Worm (Caenorhabditis elegans) whole organism, L4 larva: Measurements from ENCODE around the gene C49F8.15.
A peak's percentile ranks its signal among the peaks of the same experiment; 100 is the strongest.

Source experiments
- D1046.2 ChIP-seq: fragments of 200-800 bp; sonication (Bioruptor generic); IDR thresholded peaks from 2 replicates; pipeline ENCODE4 v1.3.6; 2022; ENCODE audit warnings: missing genetic modification characterization, missing compliant biosample characterization
- F37D6.2 ChIP-seq: sonication (generic microtip); optimal IDR thresholded peaks from 2 replicates; lab custom pipeline; 2016; ENCODE audit warnings: mild to moderate bottlenecking, missing genetic modification characterization, missing compliant biosample characterization
- F49E8.2 ChIP-seq: sonication (generic microtip); optimal IDR thresholded peaks from 2 replicates; lab custom pipeline; 2016; ENCODE audit warnings: missing compliant biosample characterization, mild to moderate bottlenecking, missing genetic modification characterization, borderline replicate concordance
- R02D3.7 ChIP-seq: fragments of 150-350 bp; sonication (generic microtip); optimal IDR thresholded peaks from 3 replicates; lab custom pipeline; 2014; ENCODE audit warnings: missing biosample characterization, missing genetic modification characterization
- Y105C5A.15 ChIP-seq: fragments of 200-800 bp; sonication (Bioruptor generic); IDR thresholded peaks from 2 replicates; pipeline ENCODE4 v1.3.6; 2022; ENCODE audit warnings: missing genetic modification characterization, missing compliant biosample characterization
- Y75B8A.6 ChIP-seq: fragments of 200-800 bp; sonication (Bioruptor generic); IDR thresholded peaks from 2 replicates; pipeline ENCODE4 v1.3.6; 2022; ENCODE audit warnings: missing genetic modification reagents, missing genetic modification characterization, missing compliant biosample characterization
- ZK337.2 ChIP-seq: fragments of 200-800 bp; sonication (Bioruptor generic); IDR thresholded peaks from 2 replicates; pipeline ENCODE4 v1.3.6; 2022; ENCODE audit warnings: missing genetic modification reagents, missing genetic modification characterization, missing compliant biosample characterization
- ZK546.5 ChIP-seq, 2 experiments: sonication (generic microtip); optimal IDR thresholded peaks; 2 replicates each; lab custom pipeline; 2017; ENCODE audit warnings: missing biosample characterization in 2 of 2, missing genetic modification characterization in 2 of 2
- aha-1 ChIP-seq: fragments of 150-350 bp; peaks from one replicate; lab custom pipeline; 2014; ENCODE audit warnings: missing biosample characterization, missing genetic modification characterization
- aly-2 ChIP-seq: sonication (generic microtip); optimal IDR thresholded peaks from 2 replicates; lab custom pipeline; 2018; ENCODE audit warnings: missing biosample characterization, missing genetic modification characterization
- ama-1 ChIP-seq: fragments of 150-350 bp; optimal IDR thresholded peaks from 2 replicates; lab custom pipeline; 2014; ENCODE audit warnings: inconsistent platforms, mixed read lengths
- ceh-20 ChIP-seq: fragments of 200-800 bp; sonication (Bioruptor generic); IDR thresholded peaks from 2 replicates; pipeline ENCODE4 v1.3.6; 2022; ENCODE audit warnings: missing genetic modification reagents, missing genetic modification characterization, missing compliant biosample characterization
- ceh-32 ChIP-seq: sonication (generic microtip); optimal IDR thresholded peaks from 2 replicates; lab custom pipeline; 2016; ENCODE audit warnings: mild to moderate bottlenecking, missing genetic modification characterization, missing compliant biosample characterization; ENCODE audit not compliant: poor library complexity
- ceh-44 ChIP-seq: fragments of 200-800 bp; sonication (Bioruptor generic); IDR thresholded peaks from 2 replicates; pipeline ENCODE4 v1.3.6; 2022; ENCODE audit warnings: missing genetic modification reagents, missing genetic modification characterization, missing compliant biosample characterization
- ceh-62 ChIP-seq: sonication (generic microtip); optimal IDR thresholded peaks from 2 replicates; lab custom pipeline; 2017; ENCODE audit warnings: missing biosample characterization, missing genetic modification characterization
- ceh-82 ChIP-seq: sonication (generic microtip); optimal IDR thresholded peaks from 2 replicates; lab custom pipeline; 2017; ENCODE audit warnings: missing biosample characterization, missing genetic modification characterization
- daf-12 ChIP-seq: fragments of 150-350 bp; optimal IDR thresholded peaks from 2 replicates; lab custom pipeline; 2014; ENCODE audit warnings: missing biosample characterization, missing genetic modification reagents, missing genetic modification characterization
- daf-16 ChIP-seq, 3 experiments: sonication (generic microtip); optimal IDR thresholded peaks; 2 replicates each; lab custom pipeline; 2016 to 2017; ENCODE audit warnings: missing genetic modification characterization in 3 of 3, missing genetic modification reagents in 3 of 3, mild to moderate bottlenecking in 2 of 3, missing compliant biosample characterization in 2 of 3, missing biosample characterization in 1 of 3, moderate library complexity in 1 of 3
- dmd-8 ChIP-seq: fragments of 200-800 bp; sonication (Bioruptor generic); IDR thresholded peaks from 2 replicates; pipeline ENCODE4 v1.3.6; 2022; ENCODE audit warnings: missing genetic modification characterization, missing compliant biosample characterization
- dmd-9 ChIP-seq: fragments of 200-800 bp; sonication (Bioruptor generic); IDR thresholded peaks from 2 replicates; pipeline ENCODE4 v1.3.6; 2022; ENCODE audit warnings: missing genetic modification reagents, missing genetic modification characterization, missing compliant biosample characterization
- duxl-1 ChIP-seq: sonication (generic microtip); optimal IDR thresholded peaks from 2 replicates; lab custom pipeline; 2016; ENCODE audit warnings: mild to moderate bottlenecking, missing genetic modification characterization, moderate library complexity, missing compliant biosample characterization; ENCODE audit not compliant: poor library complexity
- egl-27 ChIP-seq: sonication (generic microtip); optimal IDR thresholded peaks from 3 replicates; lab custom pipeline; 2017; ENCODE audit warnings: missing biosample characterization, missing genetic modification reagents, missing genetic modification characterization
- fkh-10 ChIP-seq: fragments of 150-350 bp; optimal IDR thresholded peaks from 2 replicates; lab custom pipeline; 2014; ENCODE audit warnings: missing biosample characterization, missing genetic modification reagents, missing genetic modification characterization
- fos-1 ChIP-seq: fragments of 150-350 bp; optimal IDR thresholded peaks from 2 replicates; lab custom pipeline; 2014; ENCODE audit warnings: missing biosample characterization, missing genetic modification characterization
- gei-8 ChIP-seq: fragments of 200-800 bp; sonication (Bioruptor generic); optimal IDR thresholded peaks from 2 replicates; lab custom pipeline; 2018; ENCODE audit warnings: mild to moderate bottlenecking, missing genetic modification characterization, missing compliant biosample characterization
- hmg-1.1 ChIP-seq: fragments of 200-800 bp; sonication (Bioruptor generic); IDR thresholded peaks from 2 replicates; pipeline ENCODE4 v1.3.6; 2022; ENCODE audit warnings: missing genetic modification reagents, missing genetic modification characterization, missing compliant biosample characterization
- jun-1 ChIP-seq: fragments of 150-350 bp; optimal IDR thresholded peaks from 2 replicates; lab custom pipeline; 2014; ENCODE audit warnings: missing biosample characterization, missing genetic modification reagents, missing genetic modification characterization
- lim-7 ChIP-seq: fragments of 200-800 bp; sonication (Bioruptor generic); IDR thresholded peaks from 2 replicates; pipeline ENCODE4 v1.3.6; 2022; ENCODE audit warnings: missing genetic modification characterization, missing compliant biosample characterization
- lin-1 ChIP-seq: fragments of 200-800 bp; sonication (Bioruptor generic); IDR thresholded peaks from 2 replicates; pipeline ENCODE4 v1.3.6; 2022; ENCODE audit warnings: missing genetic modification reagents, missing genetic modification characterization, missing compliant biosample characterization
- lin-13 ChIP-seq: fragments of 150-350 bp; optimal IDR thresholded peaks from 2 replicates; lab custom pipeline; 2014; ENCODE audit warnings: missing biosample characterization, missing genetic modification reagents, missing genetic modification characterization
- lin-38 ChIP-seq: fragments of 200-800 bp; sonication (Bioruptor generic); IDR thresholded peaks from 2 replicates; pipeline ENCODE4 v1.3.6; 2022; ENCODE audit warnings: missing genetic modification reagents, missing genetic modification characterization, missing compliant biosample characterization
- madf-5 ChIP-seq, 2 experiments: fragments of 200-800 bp; sonication (Bioruptor generic); IDR thresholded peaks; 2 replicates each; pipeline ENCODE4 v1.3.6; 2022; ENCODE audit warnings: missing compliant biosample characterization in 2 of 2, missing genetic modification characterization in 2 of 2
- mxl-2 ChIP-seq: fragments of 200-800 bp; sonication (Bioruptor generic); conservative IDR thresholded peaks from 2 replicates; pipeline ENCODE4 v1.3.6; 2022; ENCODE audit warnings: missing genetic modification reagents, missing genetic modification characterization, missing compliant biosample characterization
- mxl-3 ChIP-seq: fragments of 200-800 bp; sonication (Bioruptor generic); optimal IDR thresholded peaks from 2 replicates; lab custom pipeline; 2018; ENCODE audit warnings: mild to moderate bottlenecking, missing genetic modification characterization, missing compliant biosample characterization
- nhr-10 ChIP-seq: fragments of 150-350 bp; optimal IDR thresholded peaks from 2 replicates; lab custom pipeline; 2014; ENCODE audit warnings: missing biosample characterization, missing genetic modification characterization
- nhr-102 ChIP-seq: sonication (generic microtip); optimal IDR thresholded peaks from 2 replicates; lab custom pipeline; 2016; ENCODE audit warnings: mild to moderate bottlenecking, missing genetic modification characterization, moderate library complexity, missing compliant biosample characterization
- nhr-11 ChIP-seq: fragments of 150-350 bp; optimal IDR thresholded peaks from 2 replicates; lab custom pipeline; 2014; ENCODE audit warnings: missing biosample characterization, missing genetic modification characterization
- nhr-111 ChIP-seq: fragments of 200-800 bp; sonication (Bioruptor generic); optimal IDR thresholded peaks from 2 replicates; lab custom pipeline; 2018; ENCODE audit warnings: mild to moderate bottlenecking, missing genetic modification characterization, missing compliant biosample characterization
- nhr-237 ChIP-seq: sonication (generic microtip); optimal IDR thresholded peaks from 2 replicates; lab custom pipeline; 2017; ENCODE audit warnings: missing biosample characterization, missing genetic modification characterization
- nhr-41 ChIP-seq: fragments of 200-800 bp; sonication (Bioruptor generic); IDR thresholded peaks from 2 replicates; pipeline ENCODE4 v1.3.6; 2022; ENCODE audit warnings: missing genetic modification reagents, missing genetic modification characterization, missing compliant biosample characterization
- nhr-6 ChIP-seq: fragments of 150-350 bp; optimal IDR thresholded peaks from 2 replicates; lab custom pipeline; 2014; ENCODE audit warnings: missing biosample characterization, missing genetic modification characterization
- nhr-76 ChIP-seq: fragments of 150-350 bp; optimal IDR thresholded peaks from 2 replicates; lab custom pipeline; 2014; ENCODE audit warnings: missing biosample characterization, missing genetic modification characterization
- nhr-77 ChIP-seq: fragments of 150-350 bp; optimal IDR thresholded peaks from 2 replicates; lab custom pipeline; 2014; ENCODE audit warnings: missing biosample characterization, missing genetic modification characterization
- php-3 ChIP-seq: fragments of 200-800 bp; sonication (Bioruptor generic); IDR thresholded peaks from 2 replicates; pipeline ENCODE4 v1.3.6; 2022; ENCODE audit warnings: missing genetic modification reagents, missing genetic modification characterization, missing compliant biosample characterization
- rbr-2 ChIP-seq: sonication (generic microtip); optimal IDR thresholded peaks from 2 replicates; lab custom pipeline; 2016; ENCODE audit warnings: missing genotype, missing genetic modification characterization, missing compliant biosample characterization
- sdz-12 ChIP-seq: fragments of 200-800 bp; sonication (Bioruptor generic); optimal IDR thresholded peaks from 2 replicates; lab custom pipeline; 2018; ENCODE audit warnings: mild to moderate bottlenecking, missing genetic modification characterization, missing compliant biosample characterization
- skn-1 ChIP-seq: fragments of 150-350 bp; optimal IDR thresholded peaks from 2 replicates; lab custom pipeline; 2014; ENCODE audit warnings: missing biosample characterization, missing genetic modification characterization
- spr-1 ChIP-seq: sonication (generic microtip); optimal IDR thresholded peaks from 2 replicates; lab custom pipeline; 2016; ENCODE audit warnings: mild to moderate bottlenecking, missing genetic modification characterization, missing compliant biosample characterization
- tag-97 ChIP-seq: fragments of 200-800 bp; sonication (Bioruptor generic); IDR thresholded peaks from 2 replicates; pipeline ENCODE4 v1.3.6; 2022; ENCODE audit warnings: missing genetic modification characterization, missing compliant biosample characterization
- tra-1 ChIP-seq: fragments of 200-800 bp; sonication (Bioruptor generic); IDR thresholded peaks from 2 replicates; pipeline ENCODE4 v1.3.6; 2022; ENCODE audit warnings: missing genetic modification reagents, missing genetic modification characterization, missing compliant biosample characterization
- unc-130 ChIP-seq: sonication (generic microtip); optimal IDR thresholded peaks from 2 replicates; lab custom pipeline; 2016; ENCODE audit warnings: missing genetic modification reagents, missing genetic modification characterization, missing compliant biosample characterization

Gene C49F8.15

ce11 chrX:13354672-13355407, 7.5 kb downstream of the C49F8.15 start (continued):
- TF ChIP-seq nhr-111 = no peak
- TF ChIP-seq sdz-12 (GFP tag; lab: Kevin White, UChicago) = no peak
- TF ChIP-seq duxl-1 (tag; lab: Kevin White, UChicago) = no peak
- no peak for TF ChIP-seq Y75B8A.6 (GFP tag; lab: Robert Waterston, UW)
- TF ChIP-seq lin-13 = no peak
- no peak for TF ChIP-seq rbr-2 (tag; lab: Kevin White, UChicago)
- TF ChIP-seq daf-12 = no peak
- TF ChIP-seq ceh-32 (tag; lab: Kevin White, UChicago) = no peak
- TF ChIP-seq ceh-44 (GFP tag; lab: Robert Waterston, UW) = no peak
- TF ChIP-seq mxl-3 (GFP tag; lab: Kevin White, UChicago) = peak; percentile 100
- no peak for TF ChIP-seq php-3 (GFP tag; lab: Robert Waterston, UW)
- TF ChIP-seq tag-97 (GFP tag; lab: Robert Waterston, UW) = no peak
- TF ChIP-seq fkh-10 (GFP tag; lab: Kevin White, UChicago) = no peak
- no peak for TF ChIP-seq F37D6.2
- TF ChIP-seq spr-1 (tag; lab: Kevin White, UChicago) = no peak
- peak; percentile 90 for TF ChIP-seq nhr-11 (tag; lab: Kevin White, UChicago)
- no peak for TF ChIP-seq egl-27 (tag; lab: Kevin White, UChicago)
- TF ChIP-seq ZK337.2 (GFP tag; lab: Robert Waterston, UW) = no peak
- peak; percentile 74 for TF ChIP-seq gei-8
- no peak for TF ChIP-seq fos-1 (tag; lab: Kevin White, UChicago)
- no peak for TF ChIP-seq aly-2
- no peak for TF ChIP-seq ceh-82 (tag; lab: Kevin White, UChicago)
- TF ChIP-seq nhr-6 = no peak
- no peak for TF ChIP-seq nhr-237 (tag; lab: Kevin White, UChicago)
- no peak for TF ChIP-seq nhr-76
- no peak for TF ChIP-seq R02D3.7
- TF ChIP-seq D1046.2 = no peak
- peak in 1 of 2 experiments; percentile 21 for TF ChIP-seq daf-16 (GFP tag; optimal IDR thresholded peaks at IDR 0.05; lab: Kevin White, UChicago)
- peak; percentile 61 for TF ChIP-seq daf-16 (tag; optimal IDR thresholded peaks at IDR 0.05; lab: Kevin White, UChicago)
- TF ChIP-seq ama-1 = peak; percentile 26
- no peak for TF ChIP-seq hmg-1.1 (GFP tag; lab: Robert Waterston, UW)
- no peak for TF ChIP-seq jun-1 (tag; lab: Kevin White, UChicago)
- no peak for TF ChIP-seq madf-5 (GFP tag; IDR thresholded peaks at IDR 0.05; lab: Robert Waterston, UW)
- TF ChIP-seq mxl-2 = peak; percentile 62; the same call in 1 of the 2 replicates
- no peak for TF ChIP-seq ZK546.5 (tag; optimal IDR thresholded peaks at IDR 0.05; lab: Kevin White, UChicago)
- no peak for TF ChIP-seq F49E8.2
- TF ChIP-seq unc-130 (GFP tag; lab: Kevin White, UChicago) = no peak
- no peak for TF ChIP-seq skn-1 (tag; lab: Kevin White, UChicago)
- no peak for TF ChIP-seq ceh-20 (GFP tag; lab: Robert Waterston, UW)
- no peak for TF ChIP-seq lin-38 (GFP tag; lab: Robert Waterston, UW)
- TF ChIP-seq dmd-8 (GFP tag; lab: Robert Waterston, UW) = no peak
- TF ChIP-seq dmd-9 = no peak
- TF ChIP-seq lim-7 (GFP tag; lab: Robert Waterston, UW) = no peak
- peak; percentile 11 for TF ChIP-seq nhr-77 (tag; lab: Kevin White, UChicago)
- TF ChIP-seq Y105C5A.15 = no peak
- TF ChIP-seq nhr-10 (tag; lab: Kevin White, UChicago) = no peak
- TF ChIP-seq nhr-41 (GFP tag; lab: Robert Waterston, UW) = no peak
- peak; percentile 29; the same call in 1 of the 2 replicates for TF ChIP-seq lin-1 (GFP tag; lab: Robert Waterston, UW)
- TF ChIP-seq nhr-102 (tag; lab: Kevin White, UChicago) = peak; percentile 48
- TF ChIP-seq tra-1 (GFP tag; lab: Robert Waterston, UW) = peak; percentile 32; the same call in 1 of the 2 replicates
- peak; percentile 98 for TF ChIP-seq aha-1 (tag; lab: Kevin White, UChicago)
- TF ChIP-seq ceh-62 (tag; lab: Kevin White, UChicago) = no peak
